Fruit fly (Drosophila melanogaster): Measurements from ENCODE around the gene Mhc.

Gene Mhc

DNA sequence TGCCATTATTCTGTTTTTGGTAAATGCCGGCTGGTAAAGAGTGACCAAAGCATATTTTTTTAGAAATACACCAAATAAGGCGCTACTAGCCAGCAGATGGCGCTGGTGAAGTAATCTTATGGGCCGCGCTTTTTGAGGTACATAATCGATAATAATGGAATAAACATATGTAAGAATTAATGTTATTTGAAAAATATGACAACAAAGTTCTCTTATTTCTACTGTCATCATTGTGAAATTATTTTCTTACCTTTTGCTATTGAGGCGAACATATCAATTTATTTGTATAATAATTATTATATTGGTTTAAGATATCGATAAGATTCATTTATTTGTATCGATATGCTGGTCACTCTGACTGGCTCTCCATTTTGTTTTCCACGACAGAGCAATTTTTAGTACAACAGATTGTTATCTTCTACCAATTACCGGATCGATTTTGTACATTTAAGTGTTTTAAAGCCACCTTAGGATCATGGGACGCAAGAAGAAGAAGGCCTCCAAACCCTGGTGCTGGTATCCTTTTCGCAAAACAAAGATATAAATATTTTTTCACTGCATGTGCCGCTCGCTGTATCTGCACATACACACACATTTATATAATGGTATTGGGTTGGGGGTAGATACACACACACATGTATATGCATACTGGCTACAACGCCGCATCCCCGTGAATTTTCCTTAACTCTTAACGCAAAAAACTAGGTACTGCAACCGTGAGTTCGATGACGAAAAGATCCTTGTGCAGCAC is 23.1 kb upstream of the Mhc start, which contains the start of the genes LSm7 and BuGZ:
Gene LSm7, minus strand, starts transcription at position 46 of the 751 bp plus-strand sequence.
Gene BuGZ, plus strand, starts transcription at position 351 of the 751 bp plus-strand sequence.
- no peak for TF ChIP-seq Tbp (GFP tag; optimal IDR thresholded peaks at IDR 0.05)
- TF ChIP-seq vnd (GFP tag; IDR thresholded peaks at IDR 0.05; ENCODE audit: partially characterized antibody): peak; percentile 50; the same call in 2 of the 3 replicates
- TF ChIP-seq CG4424 (GFP tag; optimal IDR thresholded peaks at IDR 0.05): peak; percentile 54
- TF ChIP-seq Atf6 (GFP tag; IDR thresholded peaks at IDR 0.05): no peak
- no peak for TF ChIP-seq CG4854 (GFP tag; optimal IDR thresholded peaks at IDR 0.05)
- TF ChIP-seq ap (GFP tag; IDR thresholded peaks at IDR 0.05): no peak
- TF ChIP-seq mirr (GFP tag; optimal IDR thresholded peaks at IDR 0.05): no peak
- TF ChIP-seq crp (GFP tag; optimal IDR thresholded peaks at IDR 0.05): peak in 1 of 2 experiments; percentile 39
- no peak for TF ChIP-seq stc (GFP tag; IDR thresholded peaks at IDR 0.05)
- TF ChIP-seq CG18476 (GFP tag; optimal IDR thresholded peaks at IDR 0.05): no peak
- TF ChIP-seq Sox102F (GFP tag; optimal IDR thresholded peaks at IDR 0.05): no peak
- peak; percentile 63 for TF ChIP-seq Elba2 (GFP tag; optimal IDR thresholded peaks at IDR 0.05)
- no peak for TF ChIP-seq CG17328 (GFP tag; IDR thresholded peaks at IDR 0.05)
- no peak for TF ChIP-seq CG11247 (GFP tag; IDR thresholded peaks at IDR 0.05)
- TF ChIP-seq chinmo (GFP tag; IDR thresholded peaks at IDR 0.05; ENCODE audit: partially characterized antibody): 0 out of 4 replicates have a peak, but pooled peaks have one; percentile 38
- TF ChIP-seq knrl (GFP tag; IDR thresholded peaks at IDR 0.05; ENCODE audit: partially characterized antibody): peak; percentile 66
- TF ChIP-seq CG18764 (GFP tag; optimal IDR thresholded peaks at IDR 0.05): peak; percentile 9
- TF ChIP-seq pnt (GFP tag; optimal IDR thresholded peaks at IDR 0.05): no peak
- TF ChIP-seq CG6272 (GFP tag; IDR thresholded peaks at IDR 0.05): no peak
- TF ChIP-seq sc (optimal IDR thresholded peaks at IDR 0.05): no peak
- no peak for TF ChIP-seq sc (GFP tag; optimal IDR thresholded peaks at IDR 0.05)
- TF ChIP-seq Neu2 (GFP tag; optimal IDR thresholded peaks at IDR 0.05; ENCODE audit: borderline replicate concordance): no peak
- TF ChIP-seq CG14014 (GFP tag; IDR thresholded peaks at IDR 0.05): no peak
- peak; percentile 40 for TF ChIP-seq HHEX (GFP tag; optimal IDR thresholded peaks at IDR 0.05)
- no peak for TF ChIP-seq ash1 (GFP tag; optimal IDR thresholded peaks at IDR 0.05)
- TF ChIP-seq sna (GFP tag; IDR thresholded peaks at IDR 0.05; ENCODE audit: partially characterized antibody): peak; percentile 63; the same call in 1 of the 2 replicates
- TF ChIP-seq CG2712 (tag; optimal IDR thresholded peaks at IDR 0.05): peak; percentile 65
- TF ChIP-seq ken (GFP tag; IDR thresholded peaks at IDR 0.05): no peak
- no peak for TF ChIP-seq CG7745 (tag; optimal IDR thresholded peaks at IDR 0.05)
- TF ChIP-seq Doc3 (GFP tag; IDR thresholded peaks at IDR 0.05; ENCODE audit: partially characterized antibody): peak; percentile 49; the same call in 2 of the 3 replicates
- no peak for TF ChIP-seq ssp (GFP tag; IDR thresholded peaks at IDR 0.05)
- no peak for TF ChIP-seq Aef1 (GFP tag; IDR thresholded peaks at IDR 0.05)
- no peak for TF ChIP-seq twi (tag; optimal IDR thresholded peaks at IDR 0.05)
- TF ChIP-seq tin (GFP tag; optimal IDR thresholded peaks at IDR 0.05): peak; percentile 55
- TF ChIP-seq CG17359 (tag; optimal IDR thresholded peaks at IDR 0.05): no peak
- peak; percentile 43; the same call in 1 of the 2 replicates for TF ChIP-seq Bgb (GFP tag; IDR thresholded peaks at IDR 0.05; ENCODE audit: partially characterized antibody)
- TF ChIP-seq CG17385 (GFP tag; optimal IDR thresholded peaks at IDR 0.05): no peak
- no peak for TF ChIP-seq Hmr (GFP tag; optimal IDR thresholded peaks at IDR 0.05)
- peak; percentile 14 for TF ChIP-seq dm (GFP tag; optimal IDR thresholded peaks at IDR 0.05)
- TF ChIP-seq sug (tag; optimal IDR thresholded peaks at IDR 0.05): peak; percentile 53
- no peak for TF ChIP-seq Fer3 (tag; optimal IDR thresholded peaks at IDR 0.05)
- no peak for TF ChIP-seq CG43689 (GFP tag; IDR thresholded peaks at IDR 0.05)
- peak; percentile 92 for TF ChIP-seq cg (GFP tag; optimal IDR thresholded peaks at IDR 0.05)
- TF ChIP-seq dysf (GFP tag; IDR thresholded peaks at IDR 0.05): no peak
- TF ChIP-seq CG11560 (tag; IDR thresholded peaks at IDR 0.05): peak; percentile 80; the same call in 2 of the 3 replicates
- no peak for TF ChIP-seq dan (GFP tag; IDR thresholded peaks at IDR 0.05)
- no peak; the same call in 1 of the 3 replicates for TF ChIP-seq ci (GFP tag; IDR thresholded peaks at IDR 0.05)
- TF ChIP-seq Hr39 (optimal IDR thresholded peaks at IDR 0.05): no peak
- no peak for TF ChIP-seq CG11456 (GFP tag; IDR thresholded peaks at IDR 0.05)
- no peak for TF ChIP-seq h (optimal IDR thresholded peaks at IDR 0.05)

Measured in whole organism, embryonic.